Worm (Caenorhabditis elegans) whole organism, L2 larva: ENCODE results near the gene F47B8.8.

Experiments used
- R02D3.7 ChIP-seq: fragments of 150-350 bp; optimal IDR thresholded peaks from 2 replicates; lab custom pipeline; 2014; ENCODE audit warnings: missing biosample characterization, missing genetic modification characterization
- ama-1 ChIP-seq: fragments of 150-350 bp; optimal IDR thresholded peaks from 2 replicates; lab custom pipeline; 2018; ENCODE audit warnings: inconsistent platforms
- crh-2 ChIP-seq: sonication (generic microtip); optimal IDR thresholded peaks from 2 replicates; lab custom pipeline; 2017; ENCODE audit warnings: missing biosample characterization, missing genetic modification characterization
- dmd-4 ChIP-seq: sonication (generic microtip); optimal IDR thresholded peaks from 2 replicates; lab custom pipeline; 2017; ENCODE audit warnings: missing biosample characterization, missing genetic modification characterization
- fos-1 ChIP-seq: fragments of 150-350 bp; optimal IDR thresholded peaks from 2 replicates; lab custom pipeline; 2014; ENCODE audit warnings: missing biosample characterization, missing genetic modification characterization
- snpc-4 ChIP-seq: fragments of 150-350 bp; optimal IDR thresholded peaks from 2 replicates; lab custom pipeline; 2014; ENCODE audit warnings: missing biosample characterization, missing genetic modification characterization
- unc-39 ChIP-seq: fragments of 150-350 bp; optimal IDR thresholded peaks from 2 replicates; lab custom pipeline; 2014; ENCODE audit warnings: missing biosample characterization, missing genetic modification characterization

DNA sequence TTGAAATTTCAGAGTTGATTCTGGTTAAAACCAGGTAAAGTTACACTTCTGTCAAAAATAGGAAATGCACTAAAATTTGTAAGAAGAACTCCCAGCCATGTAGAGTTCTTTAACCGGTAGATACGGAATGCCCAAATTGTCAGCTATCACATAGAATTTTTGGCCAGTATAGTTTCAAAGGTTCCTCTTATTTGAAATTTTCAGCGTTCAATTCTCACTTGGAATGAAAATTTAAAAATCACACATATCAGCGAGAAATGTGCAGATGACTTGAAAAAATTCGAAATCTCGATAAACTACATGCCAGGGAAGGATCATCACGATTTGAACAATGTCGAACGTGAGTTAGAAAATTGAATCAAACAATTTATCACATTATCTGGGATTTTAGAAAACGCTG lies 35.0 kb upstream of the F47B8.8 start, which contains the start of gene F14D7.3:
- TF ChIP-seq crh-2 (tag; lab: Kevin White, UChicago) (no peak), fos-1 (no peak), ama-1 (lab: Kevin White, UChicago) (no peak), unc-39 (tag; lab: Kevin White, UChicago) (no peak), R02D3.7 (tag; lab: Kevin White, UChicago) (no peak), snpc-4 (tag; lab: Kevin White, UChicago) (no peak), dmd-4 (tag; lab: Kevin White, UChicago) (no peak)
